Worm (Caenorhabditis elegans) whole organism, early embryonic: ENCODE data around the gene K09B3.1.

Experiments used
- B0310.2 ChIP-seq: sonication (generic microtip); optimal IDR thresholded peaks from 2 replicates; lab custom pipeline; 2016; ENCODE audit warnings: mild to moderate bottlenecking, missing genetic modification characterization, missing compliant biosample characterization
- F13C5.2 ChIP-seq: sonication (generic microtip); optimal IDR thresholded peaks from 2 replicates; lab custom pipeline; 2017; ENCODE audit warnings: mild to moderate bottlenecking, missing genetic modification characterization, inconsistent platforms, missing compliant biosample characterization
- aly-1 ChIP-seq: sonication (generic microtip); optimal IDR thresholded peaks from 2 replicates; lab custom pipeline; 2016; ENCODE audit warnings: missing genetic modification characterization, missing compliant biosample characterization
- ama-1 ChIP-seq: fragments of 150-350 bp; optimal IDR thresholded peaks from 2 replicates; lab custom pipeline; 2014
- ceh-13 ChIP-seq: fragments of 200-800 bp; sonication (Bioruptor generic); optimal IDR thresholded peaks from 2 replicates; lab custom pipeline; 2018; ENCODE audit warnings: mild to moderate bottlenecking, missing genetic modification characterization, missing compliant biosample characterization
- ceh-36 ChIP-seq: sonication (generic microtip); optimal IDR thresholded peaks from 2 replicates; lab custom pipeline; 2016; ENCODE audit warnings: missing genetic modification characterization, inconsistent platforms, missing compliant biosample characterization
- ets-7 ChIP-seq: sonication (generic microtip); optimal IDR thresholded peaks from 2 replicates; lab custom pipeline; 2016; ENCODE audit warnings: missing genotype, missing genetic modification characterization, missing compliant biosample characterization
- flt-1 ChIP-seq: fragments of 200-800 bp; sonication (Bioruptor generic); IDR thresholded peaks from 2 replicates; pipeline ENCODE4 v1.3.6; 2022; ENCODE audit warnings: missing genetic modification characterization, missing compliant biosample characterization
- hmbx-1 ChIP-seq: sonication (generic microtip); optimal IDR thresholded peaks from 2 replicates; lab custom pipeline; 2016; ENCODE audit warnings: mild to moderate bottlenecking, missing genetic modification characterization, missing compliant biosample characterization
- hmg-4 ChIP-seq: fragments of 200-800 bp; sonication (Bioruptor generic); optimal IDR thresholded peaks from 2 replicates; lab custom pipeline; 2018; ENCODE audit warnings: mild to moderate bottlenecking, missing genetic modification characterization, missing compliant biosample characterization
- hnd-1 ChIP-seq: sonication (generic microtip); optimal IDR thresholded peaks from 2 replicates; lab custom pipeline; 2016; ENCODE audit warnings: missing genetic modification characterization, missing compliant biosample characterization
- pes-1 ChIP-seq: fragments of 200-800 bp; sonication (Bioruptor generic); IDR thresholded peaks from 2 replicates; pipeline ENCODE4 v1.3.6; 2022; ENCODE audit warnings: missing genetic modification reagents, missing genetic modification characterization, missing compliant biosample characterization
- scrt-1 ChIP-seq: fragments of 200-800 bp; sonication (Bioruptor generic); IDR thresholded peaks from 2 replicates; pipeline ENCODE4 v1.3.6; 2022; ENCODE audit warnings: missing genetic modification characterization, missing compliant biosample characterization
- sea-1 ChIP-seq: fragments of 200-800 bp; sonication (Bioruptor generic); conservative IDR thresholded peaks from 2 replicates; pipeline ENCODE4 v1.3.6; 2022; ENCODE audit warnings: missing genetic modification characterization, missing compliant biosample characterization
- tbx-11 ChIP-seq: fragments of 200-800 bp; sonication (Bioruptor generic); IDR thresholded peaks from 2 replicates; pipeline ENCODE4 v1.3.6; 2022; ENCODE audit warnings: missing genetic modification characterization, missing compliant biosample characterization
- tbx-37 ChIP-seq: fragments of 200-800 bp; sonication (Bioruptor generic); conservative IDR thresholded peaks from 2 replicates; pipeline ENCODE4 v1.3.6; 2022; ENCODE audit warnings: missing genetic modification reagents, missing genetic modification characterization, missing compliant biosample characterization
- tra-4 ChIP-seq: sonication (generic microtip); optimal IDR thresholded peaks from 2 replicates; lab custom pipeline; 2017; ENCODE audit warnings: missing genetic modification characterization, missing compliant biosample characterization

Gene K09B3.1

DNA sequence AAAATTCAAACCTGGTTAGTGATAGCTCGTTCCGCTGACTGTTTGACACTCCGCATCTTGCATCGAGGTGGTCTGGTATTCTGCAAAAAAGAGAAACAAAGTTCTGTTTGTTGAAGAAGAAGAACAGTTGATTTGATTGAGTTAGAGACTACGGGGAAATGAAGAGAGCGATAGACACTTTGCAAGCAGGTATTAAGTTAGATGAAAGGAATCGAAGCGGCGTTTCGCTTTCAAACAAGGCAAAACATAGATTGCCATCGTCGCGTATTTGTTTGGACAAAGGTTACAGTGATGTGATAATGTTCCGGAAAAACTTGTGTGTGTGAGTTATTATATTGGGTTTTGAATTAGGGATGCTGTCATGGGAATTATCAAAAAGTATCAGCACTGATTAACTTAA lies 22.7 kb downstream of the K09B3.1 start:
- TF ChIP-seq ceh-13 (GFP tag; lab: Kevin White, UChicago): no peak
- TF ChIP-seq ama-1: no peak
- no peak for TF ChIP-seq B0310.2 (tag; lab: Kevin White, UChicago)
- no peak for TF ChIP-seq tra-4 (tag; lab: Kevin White, UChicago)
- TF ChIP-seq ceh-36 (tag; lab: Kevin White, UChicago): no peak
- TF ChIP-seq hmg-4 (GFP tag; lab: Kevin White, UChicago): no peak
- TF ChIP-seq aly-1 (tag; lab: Kevin White, UChicago): no peak

ce11 chrIV:3819278-3819777 lies 24.8 kb downstream of the K09B3.1 start, which contains the start of gene bris-1:
TSS of gene bris-1 (minus strand) at chrIV:3819328.
- TF ChIP-seq aly-1 (tag; lab: Kevin White, UChicago) (no peak), hmg-4 (GFP tag; lab: Kevin White, UChicago) (no peak), pes-1 (GFP tag; lab: Robert Waterston, UW) (no peak), scrt-1 (GFP tag; lab: Robert Waterston, UW) (no peak), ama-1 (no peak), F13C5.2 (tag; lab: Kevin White, UChicago) (no peak), hnd-1 (tag; lab: Kevin White, UChicago) (no peak), tra-4 (tag; lab: Kevin White, UChicago) (no peak), ceh-36 (tag; lab: Kevin White, UChicago) (no peak), sea-1 (GFP tag; lab: Robert Waterston, UW) (no peak), ets-7 (tag; lab: Kevin White, UChicago) (no peak), ceh-13 (GFP tag; lab: Kevin White, UChicago) (no peak), flt-1 (no peak), tbx-37 (GFP tag; lab: Robert Waterston, UW) (no peak), hmbx-1 (tag; lab: Kevin White, UChicago) (no peak), B0310.2 (tag; lab: Kevin White, UChicago) (no peak), tbx-11 (no peak)

DNA sequence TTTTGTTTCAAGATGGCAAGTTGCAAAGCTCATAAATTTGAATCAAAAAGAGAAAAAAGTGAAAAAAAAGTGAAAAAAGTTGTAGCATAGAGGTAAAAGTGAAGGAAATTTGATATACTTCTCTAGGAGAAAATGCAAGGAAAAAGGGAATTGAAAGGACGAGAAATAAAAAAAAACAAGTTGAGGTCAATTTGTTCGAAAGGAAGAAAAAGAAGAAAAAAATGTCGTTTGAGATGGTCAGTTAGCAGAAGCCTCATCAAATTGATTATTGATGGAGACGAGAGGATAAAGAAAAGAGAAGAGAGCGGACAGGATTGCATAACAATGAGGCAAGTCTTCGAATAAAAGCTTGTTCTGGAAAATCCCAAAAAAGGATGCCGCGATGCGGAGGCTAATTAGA lies 25.6 kb downstream of the K09B3.1 start:
- TF ChIP-seq pes-1 (GFP tag; lab: Robert Waterston, UW): no peak
- TF ChIP-seq flt-1: no peak
- no peak for TF ChIP-seq ets-7 (tag; lab: Kevin White, UChicago)
- no peak for TF ChIP-seq ceh-13 (GFP tag; lab: Kevin White, UChicago)
- TF ChIP-seq sea-1 (GFP tag; lab: Robert Waterston, UW): no peak
- TF ChIP-seq scrt-1 (GFP tag; lab: Robert Waterston, UW): no peak
- no peak for TF ChIP-seq aly-1 (tag; lab: Kevin White, UChicago)
- no peak for TF ChIP-seq tbx-11
- no peak for TF ChIP-seq F13C5.2 (tag; lab: Kevin White, UChicago)

- TF ChIP-seq ets-7 (tag; lab: Kevin White, UChicago): no peak
- TF ChIP-seq sea-1 (GFP tag; lab: Robert Waterston, UW): no peak
- no peak for TF ChIP-seq tbx-11
- TF ChIP-seq pes-1 (GFP tag; lab: Robert Waterston, UW): no peak
- TF ChIP-seq F13C5.2 (tag; lab: Kevin White, UChicago): no peak
- TF ChIP-seq hmbx-1 (tag; lab: Kevin White, UChicago): no peak
- no peak for TF ChIP-seq tra-4 (tag; lab: Kevin White, UChicago)
- TF ChIP-seq B0310.2 (tag; lab: Kevin White, UChicago): no peak
- no peak for TF ChIP-seq ama-1
- no peak for TF ChIP-seq scrt-1 (GFP tag; lab: Robert Waterston, UW)
- no peak for TF ChIP-seq ceh-13 (GFP tag; lab: Kevin White, UChicago)
Measured at ce11 chrIV:3821554-3821953, 27.0 kb downstream of the K09B3.1 start.

DNA sequence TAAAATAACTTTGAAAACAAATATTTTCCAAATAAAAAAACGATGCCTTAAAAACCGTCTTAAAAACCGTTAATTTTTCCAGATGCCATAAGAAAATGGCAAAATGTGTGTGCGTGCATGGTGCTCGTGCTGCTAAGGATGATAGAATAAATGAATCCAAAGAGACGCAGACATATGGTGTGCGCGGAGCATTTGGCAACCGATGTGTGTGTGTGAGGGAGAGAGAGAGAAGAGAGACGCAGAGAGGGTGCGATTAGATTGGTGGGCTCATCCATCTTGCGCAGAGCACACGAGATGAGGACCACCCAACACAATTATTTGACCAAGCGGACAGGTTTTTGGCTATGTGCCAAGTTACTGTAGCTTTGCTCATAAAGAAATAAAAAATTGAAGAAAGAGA lies 30.2 kb downstream of the K09B3.1 start:
- TF ChIP-seq ceh-36 (tag; lab: Kevin White, UChicago) (no peak), hmg-4 (GFP tag; lab: Kevin White, UChicago) (peak; percentile 20), F13C5.2 (tag; lab: Kevin White, UChicago) (peak; percentile 18), scrt-1 (GFP tag; lab: Robert Waterston, UW) (no peak)

DNA sequence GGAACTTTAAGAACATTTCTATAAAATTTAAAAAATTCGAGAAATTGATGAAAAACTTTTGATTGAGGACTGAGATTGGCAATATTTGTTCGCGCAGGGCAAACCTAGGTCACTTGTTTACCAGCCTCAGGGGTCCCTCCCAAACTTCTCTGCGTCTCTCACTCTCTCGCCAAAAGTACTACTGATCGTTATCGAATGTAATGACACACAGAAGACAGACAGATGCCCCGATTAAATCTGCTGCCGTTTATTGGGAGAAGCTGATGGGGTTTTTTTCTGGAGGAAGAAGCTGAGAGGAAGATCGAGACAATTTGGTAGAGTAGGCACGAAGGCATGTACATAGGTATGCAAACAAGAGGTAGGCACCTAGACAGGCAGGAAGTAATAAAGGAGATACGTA lies 30.9 kb downstream of the K09B3.1 start:
- TF ChIP-seq hmg-4 (GFP tag; lab: Kevin White, UChicago) (no peak), ceh-36 (tag; lab: Kevin White, UChicago) (no peak), ama-1 (no peak), flt-1 (no peak), scrt-1 (GFP tag; lab: Robert Waterston, UW) (no peak), hmbx-1 (tag; lab: Kevin White, UChicago) (no peak), tbx-11 (no peak), hnd-1 (tag; lab: Kevin White, UChicago) (no peak), F13C5.2 (tag; lab: Kevin White, UChicago) (no peak), B0310.2 (tag; lab: Kevin White, UChicago) (no peak), aly-1 (tag; lab: Kevin White, UChicago) (no peak), sea-1 (GFP tag; lab: Robert Waterston, UW) (no peak), ets-7 (tag; lab: Kevin White, UChicago) (no peak), tra-4 (tag; lab: Kevin White, UChicago) (no peak), tbx-37 (GFP tag; lab: Robert Waterston, UW) (no peak), pes-1 (GFP tag; lab: Robert Waterston, UW) (no peak), ceh-13 (GFP tag; lab: Kevin White, UChicago) (no peak)

- TF ChIP-seq B0310.2 (tag; lab: Kevin White, UChicago): no peak
- TF ChIP-seq tbx-37 (GFP tag; lab: Robert Waterston, UW): no peak
- TF ChIP-seq tbx-11: no peak
- TF ChIP-seq sea-1 (GFP tag; lab: Robert Waterston, UW): no peak
- no peak for TF ChIP-seq ets-7 (tag; lab: Kevin White, UChicago)
- no peak for TF ChIP-seq tra-4 (tag; lab: Kevin White, UChicago)
- no peak for TF ChIP-seq pes-1 (GFP tag; lab: Robert Waterston, UW)
- no peak for TF ChIP-seq hmg-4 (GFP tag; lab: Kevin White, UChicago)
- no peak for TF ChIP-seq ama-1
- no peak for TF ChIP-seq aly-1 (tag; lab: Kevin White, UChicago)
Measured at ce11 chrIV:3826590-3827128, 32.1 kb downstream of the K09B3.1 start, which contains the start of gene F28F9.3. TSS of gene F28F9.3 (plus strand) at chrIV:3826890.
